Fruit fly (Drosophila melanogaster) whole organism, embryonic: Measurements from ENCODE around the gene nrv3.

Experiments used
- CG13424 ChIP-seq: fragments of 200-800 bp; sonication (Bioruptor generic); optimal IDR thresholded peaks from 2 replicates; lab custom pipeline; 2019; ENCODE audit warnings: missing biosample characterization, mild to moderate bottlenecking, missing genetic modification characterization, moderate library complexity
- CG14050 ChIP-seq: fragments of 200-800 bp; sonication (Bioruptor generic); IDR thresholded peaks from 3 replicates; pipeline ENCODE4 v1.3.6; 2022; ENCODE audit warnings: missing biosample characterization, missing genetic modification characterization
- CG2202 ChIP-seq: fragments of 200-800 bp; sonication (Bioruptor generic); optimal IDR thresholded peaks from 2 replicates; lab custom pipeline; 2018; ENCODE audit warnings: missing biosample characterization, mild to moderate bottlenecking, missing genetic modification characterization
- CG4424 ChIP-seq: fragments of 200-800 bp; sonication (Bioruptor generic); optimal IDR thresholded peaks from 3 replicates; lab custom pipeline; 2016; ENCODE audit warnings: missing biosample characterization, missing genetic modification characterization
- Deaf1 ChIP-seq: fragments of 200-800 bp; optimal IDR thresholded peaks from 3 replicates; lab custom pipeline; 2019; ENCODE audit warnings: missing biosample characterization, mild to moderate bottlenecking, missing genetic modification characterization, moderate library complexity
- HLH4C ChIP-seq: fragments of 200-800 bp; sonication (Bioruptor generic); IDR thresholded peaks from 3 replicates; pipeline ENCODE4 v1.3.6; 2022; ENCODE audit warnings: missing biosample characterization, missing genetic modification characterization; ENCODE audit not compliant: partially characterized antibody
- Scr ChIP-seq: fragments of 200-800 bp; sonication (Bioruptor generic); IDR thresholded peaks from 2 replicates; pipeline ENCODE4 v1.3.6; 2022; ENCODE audit warnings: missing biosample characterization, missing genetic modification characterization; ENCODE audit not compliant: partially characterized antibody

- TF ChIP-seq CG4424 (GFP tag; lab: Kevin White, UChicago) (no peak), CG2202 (tag; lab: Kevin White, UChicago) (no peak), Scr (GFP tag; lab: Robert Waterston, UW) (no peak), HLH4C (GFP tag; lab: Robert Waterston, UW) (no peak), CG13424 (no peak), CG14050 (GFP tag; lab: Robert Waterston, UW) (no peak), Deaf1 (tag; lab: Kevin White, UChicago) (no peak)
These were observed 18.9 kb upstream of the nrv3 start, which contains the start of gene dtr for dm6 chr2L:21360916-21361315.
